Fruit fly (Drosophila melanogaster) whole organism, embryonic: ENCODE results near the gene CG16956.
A peak's percentile ranks its signal among the peaks of the same experiment; 100 is the strongest.

ENCODE experiments used
- Ada2b ChIP-seq: fragments of 200-800 bp; sonication (Bioruptor generic); IDR thresholded peaks from 2 replicates; pipeline ENCODE4 v1.3.6; 2022; ENCODE audit warnings: missing biosample characterization, missing genetic modification characterization
- BEAF-32 ChIP-seq: fragments of 200-800 bp; sonication (Bioruptor generic); optimal IDR thresholded peaks from 3 replicates; lab custom pipeline; 2017; ENCODE audit warnings: missing biosample characterization, missing genetic modification characterization, mild to moderate bottlenecking, moderate library complexity, missing genetic modification reagents
- CG10267 ChIP-seq: fragments of 200-800 bp; sonication (Bioruptor generic); optimal IDR thresholded peaks from 2 replicates; lab custom pipeline; 2018; ENCODE audit warnings: missing biosample characterization, mild to moderate bottlenecking, missing genetic modification characterization, moderate library complexity
- CG10654 ChIP-seq: fragments of 200-800 bp; sonication (Bioruptor generic); optimal IDR thresholded peaks from 2 replicates; lab custom pipeline; 2016; ENCODE audit warnings: missing biosample characterization, missing genetic modification characterization
- CG11247 ChIP-seq: fragments of 200-800 bp; sonication (Bioruptor generic); IDR thresholded peaks from 2 replicates; pipeline ENCODE4 v1.3.6; 2022; ENCODE audit warnings: missing biosample characterization, missing genetic modification characterization
- CG1233 ChIP-seq: fragments of 200-800 bp; sonication (Bioruptor generic); optimal IDR thresholded peaks from 4 replicates; lab custom pipeline; 2018; ENCODE audit warnings: missing biosample characterization, mild to moderate bottlenecking, missing genetic modification characterization
- CG14667 ChIP-seq: fragments of 200-800 bp; sonication (Bioruptor generic); IDR thresholded peaks from 2 replicates; pipeline ENCODE4 v1.3.6; 2022; ENCODE audit warnings: missing biosample characterization, missing genetic modification characterization
- CG16813 ChIP-seq: fragments of 200-800 bp; sonication (Bioruptor generic); IDR thresholded peaks from 3 replicates; pipeline ENCODE4 v1.3.6; 2022; ENCODE audit warnings: missing biosample characterization, missing genetic modification characterization; ENCODE audit not compliant: partially characterized antibody
- CG17359 ChIP-seq: fragments of 200-800 bp; sonication (Bioruptor generic); optimal IDR thresholded peaks from 3 replicates; lab custom pipeline; 2018; ENCODE audit warnings: missing biosample characterization, mild to moderate bottlenecking, missing genetic modification characterization, moderate library complexity
- CG17912 ChIP-seq: fragments of 200-800 bp; sonication (Bioruptor generic); optimal IDR thresholded peaks from 2 replicates; lab custom pipeline; 2018; ENCODE audit warnings: missing biosample characterization, mild to moderate bottlenecking, missing genetic modification characterization
- CG1792 ChIP-seq: fragments of 200-800 bp; sonication (Bioruptor generic); optimal IDR thresholded peaks from 2 replicates; lab custom pipeline; 2016; ENCODE audit warnings: missing biosample characterization, missing genetic modification characterization
- CG18011 ChIP-seq: fragments of 200-800 bp; sonication (Bioruptor generic); optimal IDR thresholded peaks from 2 replicates; lab custom pipeline; 2017; ENCODE audit warnings: missing biosample characterization, missing genetic modification characterization, mild to moderate bottlenecking, moderate library complexity, missing genotype
- CG2875 ChIP-seq: fragments of 200-800 bp; sonication (Bioruptor generic); optimal IDR thresholded peaks from 2 replicates; lab custom pipeline; 2017; ENCODE audit warnings: missing biosample characterization, mild to moderate bottlenecking, missing genetic modification characterization, missing genetic modification reagents
- CG30020 ChIP-seq: fragments of 200-800 bp; optimal IDR thresholded peaks from 2 replicates; lab custom pipeline; 2019; ENCODE audit warnings: missing biosample characterization, mild to moderate bottlenecking, missing genetic modification characterization, moderate library complexity
- CG4328 ChIP-seq: fragments of 200-800 bp; sonication (Bioruptor generic); optimal IDR thresholded peaks from 3 replicates; lab custom pipeline; 2017; ENCODE audit warnings: missing biosample characterization, missing genetic modification reagents, missing genetic modification characterization
- CG7786 ChIP-seq: fragments of 200-800 bp; sonication (Bioruptor generic); optimal IDR thresholded peaks from 2 replicates; lab custom pipeline; 2016; ENCODE audit warnings: missing biosample characterization, missing genetic modification characterization
- CG8281 ChIP-seq: fragments of 200-800 bp; sonication (Bioruptor generic); optimal IDR thresholded peaks from 2 replicates; lab custom pipeline; 2018; ENCODE audit warnings: missing biosample characterization, mild to moderate bottlenecking, missing genetic modification characterization, moderate library complexity
- CG9797 ChIP-seq: fragments of 200-800 bp; sonication (Bioruptor generic); optimal IDR thresholded peaks from 3 replicates; lab custom pipeline; 2018; ENCODE audit warnings: missing biosample characterization, mild to moderate bottlenecking, missing genetic modification characterization
- CHES-1-like ChIP-seq: fragments of 200-800 bp; sonication (Bioruptor generic); optimal IDR thresholded peaks from 2 replicates; lab custom pipeline; 2016; ENCODE audit warnings: missing biosample characterization, missing genetic modification characterization
- CoRest ChIP-seq: fragments of 200-800 bp; sonication (Bioruptor generic); optimal IDR thresholded peaks from 3 replicates; lab custom pipeline; 2018; ENCODE audit warnings: missing biosample characterization, mild to moderate bottlenecking, missing genetic modification characterization, moderate library complexity
- Deaf1 ChIP-seq: fragments of 200-800 bp; optimal IDR thresholded peaks from 3 replicates; lab custom pipeline; 2019; ENCODE audit warnings: missing biosample characterization, mild to moderate bottlenecking, missing genetic modification characterization, moderate library complexity
- Dll ChIP-seq: fragments of 200-800 bp; sonication (Bioruptor generic); IDR thresholded peaks from 4 replicates; pipeline ENCODE4 v1.3.6; 2022; ENCODE audit warnings: missing biosample characterization, missing genetic modification characterization; ENCODE audit not compliant: partially characterized antibody
- H2.0 ChIP-seq: fragments of 200-800 bp; sonication (Bioruptor generic); IDR thresholded peaks from 2 replicates; pipeline ENCODE4 v1.3.6; 2022; ENCODE audit warnings: missing biosample characterization, missing genetic modification characterization
- HLHmδ ChIP-seq: fragments of 200-800 bp; sonication (Bioruptor generic); optimal IDR thresholded peaks from 2 replicates; lab custom pipeline; 2018; ENCODE audit warnings: missing biosample characterization, mild to moderate bottlenecking, missing genetic modification characterization, moderate library complexity
- Kr ChIP-seq: fragments of 200-800 bp; sonication (Bioruptor generic); optimal IDR thresholded peaks from 2 replicates; lab custom pipeline; 2017; ENCODE audit warnings: missing biosample characterization, mild to moderate bottlenecking, missing genetic modification characterization
- Lim3 ChIP-seq: fragments of 200-800 bp; sonication (Bioruptor generic); IDR thresholded peaks from 2 replicates; pipeline ENCODE4 v1.3.6; 2022; ENCODE audit warnings: missing biosample characterization, missing genetic modification characterization
- Mrtf ChIP-seq: fragments of 200-800 bp; sonication (Bioruptor generic); IDR thresholded peaks from 3 replicates; pipeline ENCODE4 v1.3.6; 2022; ENCODE audit warnings: missing biosample characterization, missing genetic modification characterization
- Neu2 ChIP-seq: fragments of 200-800 bp; sonication (Bioruptor generic); optimal IDR thresholded peaks from 3 replicates; lab custom pipeline; 2016; ENCODE audit warnings: missing biosample characterization, missing genetic modification characterization, borderline replicate concordance
- Scr ChIP-seq: fragments of 200-800 bp; sonication (Bioruptor generic); IDR thresholded peaks from 2 replicates; pipeline ENCODE4 v1.3.6; 2022; ENCODE audit warnings: missing biosample characterization, missing genetic modification characterization; ENCODE audit not compliant: partially characterized antibody
- Sox100B ChIP-seq: fragments of 200-800 bp; sonication (Bioruptor generic); optimal IDR thresholded peaks from 3 replicates; lab custom pipeline; 2018; ENCODE audit warnings: missing biosample characterization, mild to moderate bottlenecking, missing genetic modification characterization
- Sox102F ChIP-seq: fragments of 200-800 bp; sonication (Bioruptor generic); optimal IDR thresholded peaks from 2 replicates; lab custom pipeline; 2018; ENCODE audit warnings: missing biosample characterization, mild to moderate bottlenecking, missing genetic modification characterization, moderate library complexity
- Usf ChIP-seq: fragments of 200-800 bp; sonication (Bioruptor generic); optimal IDR thresholded peaks from 2 replicates; lab custom pipeline; 2017; ENCODE audit warnings: missing genotype, missing biosample characterization, missing genetic modification characterization
- abd-A ChIP-seq: fragments of 200-800 bp; sonication (Bioruptor generic); optimal IDR thresholded peaks from 3 replicates; lab custom pipeline; 2019; ENCODE audit warnings: missing biosample characterization, mild to moderate bottlenecking, missing genetic modification characterization, moderate library complexity
- aop ChIP-seq: fragments of 200-800 bp; sonication (Bioruptor generic); IDR thresholded peaks from 2 replicates; pipeline ENCODE4 v1.3.6; 2022; ENCODE audit warnings: missing biosample characterization, missing genetic modification characterization
- bbx ChIP-seq: fragments of 200-800 bp; sonication (Bioruptor generic); IDR thresholded peaks from 2 replicates; pipeline ENCODE4 v1.3.6; 2022; ENCODE audit warnings: missing biosample characterization, missing genetic modification characterization; ENCODE audit not compliant: partially characterized antibody
- bsh ChIP-seq, 2 experiments: fragments of 200-800 bp; sonication (Bioruptor generic); optimal IDR thresholded peaks; 2 replicates each; lab custom pipeline; 2017 to 2018; ENCODE audit warnings: mild to moderate bottlenecking in 2 of 2, missing biosample characterization in 2 of 2, missing genetic modification characterization in 2 of 2, moderate library complexity in 1 of 2
- dan ChIP-seq: fragments of 200-800 bp; sonication (Bioruptor generic); IDR thresholded peaks from 2 replicates; pipeline ENCODE4 v1.3.6; 2022; ENCODE audit warnings: missing biosample characterization, missing genetic modification characterization
- fd64A ChIP-seq: fragments of 200-800 bp; sonication (Bioruptor generic); optimal IDR thresholded peaks from 3 replicates; lab custom pipeline; 2018; ENCODE audit warnings: missing biosample characterization, mild to moderate bottlenecking, missing genetic modification characterization
- fru ChIP-seq: fragments of >200 bp; optimal IDR thresholded peaks from 2 replicates; lab custom pipeline; 2017
- ftz-f1 ChIP-seq: fragments of 200-800 bp; sonication (Bioruptor generic); optimal IDR thresholded peaks from 2 replicates; lab custom pipeline; 2016; ENCODE audit warnings: missing biosample characterization, missing genetic modification characterization
- lola ChIP-seq, 3 experiments: fragments of >200 bp in 2 of 3; fragments of 200-800 bp in 1 of 3; sonication (Bioruptor generic) in 1 of 3; optimal IDR thresholded peaks; 2 replicates each; lab custom pipeline; 2017 to 2019; ENCODE audit warnings: missing biosample characterization in 3 of 3, missing genetic modification characterization in 3 of 3, mild to moderate bottlenecking in 1 of 3, moderate library complexity in 1 of 3
- mam ChIP-seq: fragments of 200-800 bp; sonication (Bioruptor generic); optimal IDR thresholded peaks from 3 replicates; lab custom pipeline; 2016; ENCODE audit warnings: missing biosample characterization, missing genetic modification characterization
- mirr ChIP-seq: fragments of 200-800 bp; sonication (Bioruptor generic); optimal IDR thresholded peaks from 3 replicates; lab custom pipeline; 2018; ENCODE audit warnings: missing biosample characterization, mild to moderate bottlenecking, missing genetic modification characterization
- onecut ChIP-seq: fragments of 200-800 bp; sonication (Bioruptor generic); IDR thresholded peaks from 2 replicates; pipeline ENCODE4 v1.3.6; 2022; ENCODE audit warnings: missing biosample characterization, missing genetic modification characterization
- p53 ChIP-seq: fragments of 200-800 bp; sonication (Bioruptor generic); optimal IDR thresholded peaks from 2 replicates; lab custom pipeline; 2016; ENCODE audit warnings: missing biosample characterization, missing genetic modification characterization
- pb ChIP-seq: fragments of 200-800 bp; sonication (Bioruptor generic); optimal IDR thresholded peaks from 3 replicates; lab custom pipeline; 2016; ENCODE audit warnings: missing biosample characterization, missing genetic modification characterization
- row ChIP-seq: fragments of 200-800 bp; sonication (Bioruptor generic); IDR thresholded peaks from 3 replicates; pipeline ENCODE4 v1.3.6; 2022; ENCODE audit warnings: missing biosample characterization, missing genetic modification characterization
- sc ChIP-seq, 3 experiments: fragments of >200 bp in 2 of 3; fragments of 200-800 bp in 1 of 3; sonication (Bioruptor generic) in 1 of 3; optimal IDR thresholded peaks; 2 replicates in 2 of 3; 3 replicates in 1 of 3; lab custom pipeline; 2017; ENCODE audit warnings: mild to moderate bottlenecking in 1 of 3, missing biosample characterization in 1 of 3, missing genetic modification characterization in 1 of 3, missing genetic modification reagents in 1 of 3
- sens ChIP-seq: fragments of 200-800 bp; sonication (Bioruptor generic); peaks from one replicate; lab custom pipeline; 2016; ENCODE audit warnings: missing biosample characterization, missing genetic modification characterization
- tin ChIP-seq: fragments of 200-800 bp; sonication (Bioruptor generic); optimal IDR thresholded peaks from 3 replicates; lab custom pipeline; 2016; ENCODE audit warnings: missing biosample characterization, missing genetic modification characterization
- vnd ChIP-seq: fragments of 200-800 bp; sonication (Bioruptor generic); IDR thresholded peaks from 3 replicates; pipeline ENCODE4 v1.3.6; 2022; ENCODE audit warnings: missing biosample characterization, missing genetic modification characterization; ENCODE audit not compliant: partially characterized antibody

CG16956 gene

DNA sequence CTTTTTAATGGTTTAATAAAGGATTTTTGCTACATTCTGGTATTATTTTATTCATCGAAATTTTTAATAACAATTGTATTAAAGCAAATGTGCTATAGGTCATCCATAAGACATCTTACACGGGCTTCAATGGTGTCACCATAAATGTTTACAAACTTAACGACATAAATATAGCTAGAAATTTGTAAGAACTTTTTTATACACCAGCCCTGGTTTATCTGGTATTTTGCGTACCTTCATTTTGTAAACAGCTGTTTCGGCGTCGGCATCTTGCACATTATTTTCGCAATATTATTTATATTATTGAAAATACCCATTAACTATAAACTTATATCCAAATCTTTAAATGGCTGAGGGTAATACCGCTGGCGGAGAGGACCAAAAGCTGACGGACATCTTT is 47.0 kb downstream of the CG16956 start, which contains the start of gene Tap42 (continued):
- TF ChIP-seq dan (GFP tag; lab: Robert Waterston, UW) (no peak), vnd (GFP tag; lab: Robert Waterston, UW) (no peak), row (GFP tag; lab: Robert Waterston, UW) (peak; percentile 71), tin (no peak), CG30020 (peak; percentile 16), CHES-1-like (GFP tag; lab: Kevin White, UChicago) (no peak), lola (GFP tag; optimal IDR thresholded peaks at IDR 0.05; lab: Kevin White, UChicago) (peak in 1 of 3 experiments; percentile 20), CG7786 (GFP tag; lab: Kevin White, UChicago) (no peak), CG9797 (no peak), fd64A (GFP tag; lab: Kevin White, UChicago) (no peak), abd-A (tag; lab: Kevin White, UChicago) (no peak), H2.0 (GFP tag; lab: Robert Waterston, UW) (no peak), Sox100B (GFP tag; lab: Kevin White, UChicago) (no peak), Sox102F (no peak), CG17359 (no peak), BEAF-32 (GFP tag; lab: Kevin White, UChicago) (peak; percentile 10), p53 (no peak), sc (optimal IDR thresholded peaks at IDR 0.05; lab: Kevin White, UChicago) (no peak), sc (GFP tag; optimal IDR thresholded peaks at IDR 0.05; lab: Kevin White, UChicago) (no peak), Ada2b (GFP tag; lab: Robert Waterston, UW) (no peak), CoRest (peak; percentile 50), fru (no peak), bbx (GFP tag; lab: Robert Waterston, UW) (no peak), Lim3 (no peak), aop (GFP tag; lab: Robert Waterston, UW) (no peak), HLHmδ (GFP tag; lab: Kevin White, UChicago) (no peak), CG8281 (no peak), mam (GFP tag; lab: Kevin White, UChicago) (no peak), mirr (GFP tag; lab: Kevin White, UChicago) (no peak), CG18011 (GFP tag; lab: Kevin White, UChicago) (no peak), onecut (GFP tag; lab: Robert Waterston, UW) (no peak), CG14667 (GFP tag; lab: Robert Waterston, UW) (no peak), CG1233 (GFP tag; lab: Kevin White, UChicago) (no peak), CG10267 (peak; percentile 49), CG17912 (GFP tag; lab: Kevin White, UChicago) (no peak), Mrtf (GFP tag; lab: Robert Waterston, UW) (no peak), CG1792 (GFP tag; lab: Kevin White, UChicago) (no peak), bsh (GFP tag; optimal IDR thresholded peaks at IDR 0.05; lab: Kevin White, UChicago) (peak in 1 of 2 experiments; percentile 13), sens (peak; percentile 61), Kr (GFP tag; lab: Kevin White, UChicago) (no peak), Usf (no peak), Deaf1 (tag; lab: Kevin White, UChicago) (no peak), Neu2 (GFP tag; lab: Kevin White, UChicago) (no peak), CG16813 (no peak), pb (GFP tag; lab: Kevin White, UChicago) (no peak), CG11247 (GFP tag; lab: Robert Waterston, UW) (no peak), ftz-f1 (no peak), CG4328 (GFP tag; lab: Kevin White, UChicago) (no peak), CG10654 (GFP tag; lab: Kevin White, UChicago) (no peak), Dll (GFP tag; lab: Robert Waterston, UW) (no peak), CG2875 (GFP tag; lab: Kevin White, UChicago) (no peak), Scr (no peak)
